Fruit fly (Drosophila melanogaster): Measurements from ENCODE around the gene Odj.
A peak's percentile ranks its signal among the peaks of the same experiment; 100 is the strongest.

The Odj gene

dm6 chr3R:17798211-17798737, 10.7 kb downstream of the Odj start, which contains the start of gene CG7379 (continued):
- TF ChIP-seq CG3163 (GFP tag; optimal IDR thresholded peaks at IDR 0.05) (peak; percentile 62), CG3995 (GFP tag; optimal IDR thresholded peaks at IDR 0.05) (peak; percentile 75), twi (tag; optimal IDR thresholded peaks at IDR 0.05) (peak; percentile 59), CG7372 (GFP tag; IDR thresholded peaks at IDR 0.05) (peak; percentile 64; the same call in 1 of the 2 replicates), tgo (GFP tag; IDR thresholded peaks at IDR 0.05) (peak; percentile 78), CG6254 (GFP tag; optimal IDR thresholded peaks at IDR 0.05) (peak; percentile 12), Nf-YB (GFP tag; optimal IDR thresholded peaks at IDR 0.05) (peak; percentile 22), oc (tag; optimal IDR thresholded peaks at IDR 0.05) (no peak), CG1024 (GFP tag; IDR thresholded peaks at IDR 0.05) (peak; percentile 37; the same call in 1 of the 2 replicates), CG18262 (tag; optimal IDR thresholded peaks at IDR 0.05) (peak; percentile 67), CG12071 (GFP tag; optimal IDR thresholded peaks at IDR 0.05) (peak; percentile 13), fd96Cb (tag; optimal IDR thresholded peaks at IDR 0.05) (peak; percentile 39), CG43689 (GFP tag; IDR thresholded peaks at IDR 0.05) (no peak), dan (GFP tag; IDR thresholded peaks at IDR 0.05) (no peak), BEAF-32 (GFP tag; optimal IDR thresholded peaks at IDR 0.05) (peak; percentile 51), bbx (GFP tag; IDR thresholded peaks at IDR 0.05; ENCODE audit: partially characterized antibody) (0 out of 2 replicates have a peak, but pooled peaks have one; percentile 33), onecut (GFP tag; IDR thresholded peaks at IDR 0.05) (peak; percentile 58), sr (GFP tag; IDR thresholded peaks at IDR 0.05) (peak; percentile 25; the same call in 1 of the 3 replicates), CG12299 (tag; optimal IDR thresholded peaks at IDR 0.05) (peak; percentile 50), CG9609 (GFP tag; optimal IDR thresholded peaks at IDR 0.05) (peak; percentile 82), stc (GFP tag; IDR thresholded peaks at IDR 0.05) (no peak), CG8924 (tag; optimal IDR thresholded peaks at IDR 0.05) (peak; percentile 78), CHES-1-like (GFP tag; optimal IDR thresholded peaks at IDR 0.05) (peak; percentile 77), CG7271 (tag; optimal IDR thresholded peaks at IDR 0.05) (peak; percentile 41), Dp (GFP tag; optimal IDR thresholded peaks at IDR 0.05) (peak; percentile 86), run (tag; optimal IDR thresholded peaks at IDR 0.05) (no peak), chif (GFP tag; optimal IDR thresholded peaks at IDR 0.05) (peak; percentile 73 to 75), CG1603 (tag; optimal IDR thresholded peaks at IDR 0.05) (peak; percentile 51), lola (GFP tag; optimal IDR thresholded peaks at IDR 0.05) (peak in 1 of 3 experiments; percentile 54), NFAT (GFP tag; IDR thresholded peaks at IDR 0.05) (peak; percentile 93), Dref (GFP tag; IDR thresholded peaks at IDR 0.05) (peak; percentile 45), aop (GFP tag; IDR thresholded peaks at IDR 0.05) (no peak), CG7556 (GFP tag; optimal IDR thresholded peaks at IDR 0.05) (peak; percentile 88), CG14050 (GFP tag; IDR thresholded peaks at IDR 0.05) (peak; percentile 36; the same call in 1 of the 3 replicates), H2.0 (GFP tag; IDR thresholded peaks at IDR 0.05) (peak; percentile 76), CG1832 (GFP tag; optimal IDR thresholded peaks at IDR 0.05) (no peak), Bdp1 (GFP tag; optimal IDR thresholded peaks at IDR 0.05) (peak; percentile 71), yki (optimal IDR thresholded peaks at IDR 0.05) (no peak), odd (GFP tag; optimal IDR thresholded peaks at IDR 0.05) (peak; percentile 17), CG3726 (GFP tag; IDR thresholded peaks at IDR 0.05) (no peak), zfh1 (GFP tag; IDR thresholded peaks at IDR 0.05) (peak; percentile 88), gro (GFP tag; optimal IDR thresholded peaks at IDR 0.05) (peak; percentile 83), shn (GFP tag; optimal IDR thresholded peaks at IDR 0.05) (peak; percentile 85), Myb (GFP tag; optimal IDR thresholded peaks at IDR 0.05) (peak; percentile 84), zfh2 (GFP tag; optimal IDR thresholded peaks at IDR 0.05) (peak; percentile 94), jing (GFP tag; optimal IDR thresholded peaks at IDR 0.05) (no peak), CG3281 (GFP tag; optimal IDR thresholded peaks at IDR 0.05) (peak; percentile 83), hkb (optimal IDR thresholded peaks at IDR 0.05) (peak; percentile 48), hkb (GFP tag; IDR thresholded peaks at IDR 0.05) (peak; percentile 54), CG10543 (GFP tag; optimal IDR thresholded peaks at IDR 0.05) (peak; percentile 92), inv (GFP tag; IDR thresholded peaks at IDR 0.05; ENCODE audit: partially characterized antibody) (no peak)
